Worm (Caenorhabditis elegans) whole organism, L2 larva: Measurements from ENCODE around the gene R04D3.4.

Experiments
- C34F6.9 ChIP-seq: fragments of 150-350 bp; optimal IDR thresholded peaks from 2 replicates; lab custom pipeline; 2014; ENCODE audit warnings: missing biosample characterization, missing genetic modification characterization
- F13H6.1 ChIP-seq: sonication (generic microtip); optimal IDR thresholded peaks from 2 replicates; lab custom pipeline; 2016; ENCODE audit warnings: missing genetic modification characterization, missing compliant biosample characterization
- Y55F3AM.14 ChIP-seq: fragments of 200-800 bp; sonication (Bioruptor generic); optimal IDR thresholded peaks from 2 replicates; lab custom pipeline; 2018; ENCODE audit warnings: mild to moderate bottlenecking, missing genetic modification characterization, missing compliant biosample characterization
- ZK546.5 ChIP-seq: sonication (generic microtip); optimal IDR thresholded peaks from 2 replicates; lab custom pipeline; 2017; ENCODE audit warnings: missing biosample characterization, missing genetic modification characterization
- alr-1 ChIP-seq: fragments of 150-350 bp; optimal IDR thresholded peaks from 2 replicates; lab custom pipeline; 2014; ENCODE audit warnings: missing biosample characterization, missing genetic modification characterization
- aly-2 ChIP-seq: fragments of 150-350 bp; optimal IDR thresholded peaks from 2 replicates; lab custom pipeline; 2014; ENCODE audit warnings: missing biosample characterization, missing genetic modification characterization
- ama-1 ChIP-seq: fragments of 150-350 bp; optimal IDR thresholded peaks from 2 replicates; lab custom pipeline; 2018; ENCODE audit warnings: inconsistent platforms
- blmp-1 ChIP-seq: sonication (generic microtip); optimal IDR thresholded peaks from 2 replicates; lab custom pipeline; 2017; ENCODE audit warnings: missing genetic modification characterization, mild to moderate bottlenecking, missing compliant biosample characterization, antibody characterized with exemption, moderate library complexity; ENCODE audit not compliant: insufficient read depth
- crh-2 ChIP-seq: sonication (generic microtip); optimal IDR thresholded peaks from 2 replicates; lab custom pipeline; 2017; ENCODE audit warnings: missing biosample characterization, missing genetic modification characterization
- dmd-4 ChIP-seq: sonication (generic microtip); optimal IDR thresholded peaks from 2 replicates; lab custom pipeline; 2017; ENCODE audit warnings: missing biosample characterization, missing genetic modification characterization
- egl-27 ChIP-seq: sonication (generic microtip); optimal IDR thresholded peaks from 3 replicates; lab custom pipeline; 2017; ENCODE audit warnings: missing biosample characterization, missing genetic modification reagents, missing genetic modification characterization
- elt-3 ChIP-seq: sonication (generic microtip); optimal IDR thresholded peaks from 2 replicates; lab custom pipeline; 2017; ENCODE audit warnings: missing biosample characterization, missing genetic modification characterization
- fos-1 ChIP-seq: fragments of 150-350 bp; optimal IDR thresholded peaks from 2 replicates; lab custom pipeline; 2014; ENCODE audit warnings: missing biosample characterization, missing genetic modification characterization
- gmeb-1 ChIP-seq: fragments of 150-350 bp; optimal IDR thresholded peaks from 2 replicates; lab custom pipeline; 2014; ENCODE audit warnings: missing biosample characterization, missing genetic modification characterization
- lin-11 ChIP-seq: fragments of 150-350 bp; sonication (generic microtip); optimal IDR thresholded peaks from 2 replicates; lab custom pipeline; 2014; ENCODE audit warnings: missing biosample characterization, missing genetic modification characterization, inconsistent platforms, mixed read lengths
- lin-39 ChIP-seq: fragments of 150-350 bp; optimal IDR thresholded peaks from 2 replicates; lab custom pipeline; 2014; ENCODE audit warnings: missing biosample characterization, missing genetic modification reagents, missing genetic modification characterization
- lsy-2 ChIP-seq, 2 experiments: fragments of 150-350 bp in 1 of 2; sonication (generic microtip) in 1 of 2; optimal IDR thresholded peaks; 2 replicates each; lab custom pipeline; 2014 to 2017; ENCODE audit warnings: missing biosample characterization in 2 of 2, missing genetic modification characterization in 2 of 2
- mab-5 ChIP-seq: fragments of 150-350 bp; optimal IDR thresholded peaks from 2 replicates; lab custom pipeline; 2014; ENCODE audit warnings: missing biosample characterization, missing genetic modification characterization
- nhr-10 ChIP-seq: sonication (generic microtip); optimal IDR thresholded peaks from 2 replicates; lab custom pipeline; 2017; ENCODE audit warnings: missing biosample characterization, missing genetic modification characterization
- nhr-11 ChIP-seq: fragments of 150-350 bp; optimal IDR thresholded peaks from 2 replicates; lab custom pipeline; 2014; ENCODE audit warnings: missing biosample characterization, missing genetic modification characterization
- nhr-129 ChIP-seq: fragments of 150-350 bp; optimal IDR thresholded peaks from 2 replicates; lab custom pipeline; 2014; ENCODE audit warnings: missing biosample characterization, missing genetic modification characterization
- nhr-21 ChIP-seq: fragments of 150-350 bp; optimal IDR thresholded peaks from 2 replicates; lab custom pipeline; 2014; ENCODE audit warnings: missing biosample characterization, missing genetic modification characterization
- nhr-23 ChIP-seq: fragments of 150-350 bp; optimal IDR thresholded peaks from 2 replicates; lab custom pipeline; 2014; ENCODE audit warnings: missing biosample characterization, missing genetic modification reagents, missing genetic modification characterization
- nhr-237 ChIP-seq: fragments of 150-350 bp; optimal IDR thresholded peaks from 2 replicates; lab custom pipeline; 2014; ENCODE audit warnings: missing biosample characterization, missing genetic modification characterization
- nhr-6 ChIP-seq: fragments of 150-350 bp; optimal IDR thresholded peaks from 2 replicates; lab custom pipeline; 2014; ENCODE audit warnings: missing biosample characterization, missing genetic modification characterization
- nhr-77 ChIP-seq: fragments of 150-350 bp; optimal IDR thresholded peaks from 2 replicates; lab custom pipeline; 2014; ENCODE audit warnings: missing biosample characterization, missing genetic modification characterization
- skn-1 ChIP-seq: sonication (generic microtip); optimal IDR thresholded peaks from 2 replicates; lab custom pipeline; 2017; ENCODE audit warnings: missing biosample characterization, missing genetic modification characterization
- sma-3 ChIP-seq: sonication (generic microtip); optimal IDR thresholded peaks from 2 replicates; lab custom pipeline; 2016; ENCODE audit warnings: missing genetic modification reagents, missing genetic modification characterization, missing compliant biosample characterization
- sma-9 ChIP-seq, 2 experiments: fragments of 150-350 bp in 1 of 2; sonication (generic microtip) in 1 of 2; optimal IDR thresholded peaks; 2 replicates each; lab custom pipeline; 2014 to 2016; ENCODE audit warnings: missing genetic modification characterization in 2 of 2, mild to moderate bottlenecking in 1 of 2, missing biosample characterization in 1 of 2, missing compliant biosample characterization in 1 of 2, missing genetic modification reagents in 1 of 2, moderate library complexity in 1 of 2
- zag-1 ChIP-seq: fragments of 150-350 bp; optimal IDR thresholded peaks from 2 replicates; lab custom pipeline; 2014; ENCODE audit warnings: missing biosample characterization, missing genetic modification characterization
- ztf-1 ChIP-seq: fragments of 200-800 bp; sonication (Bioruptor generic); conservative IDR thresholded peaks from 2 replicates; pipeline ENCODE4 v1.3.6; 2022; ENCODE audit warnings: missing genetic modification characterization, missing compliant biosample characterization
- ztf-11 ChIP-seq: sonication (generic microtip); optimal IDR thresholded peaks from 2 replicates; lab custom pipeline; 2017; ENCODE audit warnings: missing biosample characterization, missing genetic modification characterization

The R04D3.4 gene

DNA sequence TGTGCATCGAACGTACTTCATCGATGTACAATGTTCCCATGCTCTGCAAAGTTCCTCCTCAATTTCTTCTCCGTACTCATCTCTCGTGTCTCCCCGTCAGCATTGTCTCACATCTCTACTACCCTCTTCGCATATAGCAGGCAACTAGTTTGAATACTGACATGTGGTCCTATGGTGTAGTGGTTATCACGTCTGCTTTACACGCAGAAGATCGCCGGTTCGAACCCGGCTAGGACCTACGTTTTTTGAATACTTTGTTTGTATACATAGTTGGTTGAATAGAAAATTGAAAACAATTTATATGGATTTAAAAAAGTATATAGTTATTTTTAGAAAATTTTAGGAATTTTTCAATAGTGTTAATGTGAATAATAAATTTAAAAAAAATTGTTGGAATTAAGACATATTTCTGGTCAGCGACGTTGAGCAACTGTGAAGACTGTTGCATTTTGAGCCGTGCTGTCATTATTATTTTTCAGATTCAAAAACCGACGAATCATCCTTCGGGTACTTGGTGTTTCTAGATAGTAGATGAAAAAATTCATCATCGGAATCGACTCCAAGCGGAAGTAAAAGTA, 18.3 kb upstream of the R04D3.4 start (continued):
- TF ChIP-seq sma-3 (GFP tag; lab: Kevin White, UChicago) (peak; percentile 75), gmeb-1 (peak; percentile 65)

ce11 chrX:13305779-13306178, 17.2 kb upstream of the R04D3.4 start, which contains the start of gene srd-43:
srd-43 (minus strand) TSS chrX:13305844.
- TF ChIP-seq nhr-11 (tag; lab: Kevin White, UChicago): no peak

- TF ChIP-seq ztf-11 (tag; lab: Kevin White, UChicago) (no peak), lin-39 (tag; lab: Kevin White, UChicago) (no peak), alr-1 (no peak), ama-1 (lab: Kevin White, UChicago) (no peak), nhr-10 (tag; lab: Kevin White, UChicago) (no peak), skn-1 (tag; lab: Kevin White, UChicago) (no peak), F13H6.1 (tag; lab: Kevin White, UChicago) (no peak), mab-5 (no peak), egl-27 (tag; lab: Kevin White, UChicago) (no peak), nhr-129 (tag; lab: Kevin White, UChicago) (no peak), sma-3 (GFP tag; lab: Kevin White, UChicago) (no peak), ztf-1 (GFP tag; lab: Robert Waterston, UW) (no peak)
- TF ChIP-seq, all 48 proteins: peak for 0
These were observed 14.7 kb upstream of the R04D3.4 start, which contains the start of gene srd-42 for ce11 chrX:13303357-13303756. srd-42 (minus strand) TSS chrX:13303457.

ce11 chrX:13300503-13300902, 11.9 kb upstream of the R04D3.4 start, which contains the start of gene srd-39:
srd-39 (minus strand) TSS chrX:13300603.
- TF ChIP-seq skn-1 (tag; lab: Kevin White, UChicago) (no peak), nhr-23 (tag; lab: Kevin White, UChicago) (no peak), fos-1 (tag; lab: Kevin White, UChicago) (no peak), alr-1 (no peak), egl-27 (tag; lab: Kevin White, UChicago) (no peak), dmd-4 (tag; lab: Kevin White, UChicago) (no peak), ZK546.5 (tag; lab: Kevin White, UChicago) (no peak), ztf-1 (GFP tag; lab: Robert Waterston, UW) (no peak), lin-11 (tag; lab: Kevin White, UChicago) (no peak), nhr-77 (tag; lab: Kevin White, UChicago) (no peak), elt-3 (tag; lab: Kevin White, UChicago) (no peak), lsy-2 (tag; optimal IDR thresholded peaks at IDR 0.05; lab: Kevin White, UChicago) (no peak), crh-2 (tag; lab: Kevin White, UChicago) (no peak), nhr-237 (tag; lab: Kevin White, UChicago) (no peak), gmeb-1 (no peak), blmp-1 (tag; lab: Kevin White, UChicago) (no peak)
- TF ChIP-seq, all 48 proteins: peak for 0

DNA sequence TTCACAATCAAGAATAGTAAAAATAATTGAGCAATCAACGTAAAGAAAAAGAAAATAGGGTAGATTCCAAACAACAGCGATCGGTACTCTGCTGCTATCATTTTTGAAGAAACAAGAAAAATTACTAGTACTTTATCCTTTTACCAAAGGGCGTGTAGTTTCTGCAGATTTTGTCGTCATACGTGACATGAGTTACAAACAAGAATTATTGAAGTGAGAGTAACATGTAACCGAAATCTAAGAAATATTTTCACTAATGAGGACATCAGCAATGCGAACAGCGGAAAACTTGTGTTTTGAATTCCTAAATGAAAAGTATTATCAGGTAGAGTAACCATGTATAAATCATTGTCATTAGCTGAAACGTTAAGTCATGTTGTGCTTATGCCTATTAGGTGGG, 6.1 kb upstream of the R04D3.4 start, which contains the start of gene srd-36:
TSS of gene srd-36 (minus strand) at position 101 of the 400 bp plus-strand sequence.
- no peak for TF ChIP-seq dmd-4 (tag; lab: Kevin White, UChicago)
- no peak for TF ChIP-seq sma-3 (GFP tag; lab: Kevin White, UChicago)
- no peak for TF ChIP-seq sma-9 (GFP tag; optimal IDR thresholded peaks at IDR 0.05; lab: Kevin White, UChicago)
- no peak for TF ChIP-seq sma-9 (tag; optimal IDR thresholded peaks at IDR 0.05; lab: Kevin White, UChicago)
- no peak for TF ChIP-seq mab-5
- no peak for TF ChIP-seq crh-2 (tag; lab: Kevin White, UChicago)
- no peak for TF ChIP-seq nhr-10 (tag; lab: Kevin White, UChicago)

- TF ChIP-seq nhr-21 (tag; lab: Kevin White, UChicago) (no peak), skn-1 (tag; lab: Kevin White, UChicago) (no peak), Y55F3AM.14 (no peak), sma-3 (GFP tag; lab: Kevin White, UChicago) (no peak), alr-1 (no peak), zag-1 (tag; lab: Kevin White, UChicago) (no peak), dmd-4 (tag; lab: Kevin White, UChicago) (no peak), mab-5 (no peak), aly-2 (tag; lab: Kevin White, UChicago) (no peak), gmeb-1 (no peak), C34F6.9 (tag; lab: Kevin White, UChicago) (no peak), nhr-237 (tag; lab: Kevin White, UChicago) (no peak), elt-3 (tag; lab: Kevin White, UChicago) (no peak), blmp-1 (tag; lab: Kevin White, UChicago) (no peak), nhr-6 (tag; lab: Kevin White, UChicago) (no peak)
These were observed 4.4 kb upstream of the R04D3.4 start for ce11 chrX:13293023-13293422.
